Fruit fly (Drosophila melanogaster) whole organism: Measurements from ENCODE around the gene TwdlX.

Experiments used
- CG8478 ChIP-seq: fragments of >200 bp; optimal IDR thresholded peaks from 2 replicates; lab custom pipeline; 2018; ENCODE audit warnings: inconsistent platforms
- Dll ChIP-seq: fragments of >200 bp; optimal IDR thresholded peaks from 2 replicates; lab custom pipeline; 2017
- EcR ChIP-seq, 2 experiments: fragments of >200 bp; optimal IDR thresholded peaks; 2 replicates each; lab custom pipeline; 2017; ENCODE audit warnings: missing biosample characterization in 2 of 2, missing genetic modification characterization in 2 of 2, missing genetic modification reagents in 2 of 2
- pan ChIP-seq: fragments of >200 bp; optimal IDR thresholded peaks from 2 replicates; lab custom pipeline; 2017
- psq ChIP-seq: fragments of >200 bp; optimal IDR thresholded peaks from 2 replicates; lab custom pipeline; 2017

DNA sequence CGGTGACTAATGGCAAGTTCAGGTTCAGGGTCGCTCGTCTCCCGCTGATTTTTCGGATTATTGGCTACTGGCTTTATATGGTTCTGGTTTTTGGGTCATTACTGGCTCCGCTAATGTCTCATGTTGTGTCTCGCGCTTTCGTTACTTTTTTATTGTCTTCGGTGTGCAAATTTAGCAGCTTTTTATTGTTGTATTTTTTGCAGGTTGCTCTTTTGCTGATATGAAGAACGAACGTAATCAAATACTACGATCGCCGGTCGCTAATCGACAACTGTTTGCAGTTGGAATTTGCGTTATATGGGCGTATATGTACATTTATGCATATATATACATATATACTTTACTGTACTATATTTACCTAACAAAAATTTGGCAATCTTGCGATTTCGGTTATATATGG lies 6.3 kb upstream of the TwdlX start:
- no peak for TF ChIP-seq psq (lab: Kevin White, UChicago)
- TF ChIP-seq CG8478, result no peak
- TF ChIP-seq pan, result no peak
- no peak for TF ChIP-seq Dll (lab: Kevin White, UChicago)
- no peak for TF ChIP-seq EcR (GFP tag; optimal IDR thresholded peaks at IDR 0.05; lab: Kevin White, UChicago)
